Fruit fly (Drosophila melanogaster) S2 (cell line): ENCODE data around the gene CG13738.

ENCODE experiments used
- CG8478 ChIP-seq: fragments of >200 bp; optimal IDR thresholded peaks from 2 replicates; lab custom pipeline; 2018
- CTCF ChIP-seq, 2 experiments: fragments of >200 bp; optimal IDR thresholded peaks; 2 replicates each; lab custom pipeline; 2018

- TF ChIP-seq CG8478: no peak
- TF ChIP-seq CTCF (optimal IDR thresholded peaks at IDR 0.05; lab: Kevin White, UChicago): no peak
These were observed 27.3 kb downstream of the CG13738 start for dm6 chr3L:13946003-13946402.
